Worm (Caenorhabditis elegans): ENCODE results near the gene comt-4.

DNA sequence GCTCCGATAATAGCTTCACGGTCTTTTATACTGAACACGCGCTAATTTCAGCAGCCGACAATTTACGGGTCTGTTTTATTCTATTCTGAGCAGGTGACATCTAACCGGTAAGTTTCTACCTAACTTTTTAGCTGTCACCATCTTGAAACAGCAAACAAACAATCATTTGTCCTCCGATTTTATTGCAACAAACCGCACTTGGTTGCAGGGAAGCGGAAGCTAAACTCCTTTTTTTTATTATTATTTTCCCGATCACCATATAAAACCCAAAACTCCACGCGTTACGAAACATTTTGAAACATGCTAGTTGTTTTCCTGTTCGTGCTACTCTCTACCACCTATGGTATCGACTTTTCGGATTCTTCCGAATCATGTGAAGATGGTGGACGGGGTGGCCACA lies 47.7 kb upstream of the comt-4 start, which contains the start of gene clec-208:
- TF ChIP-seq ama-1 (optimal IDR thresholded peaks at IDR 0.05) (no peak), flt-1 (GFP tag; IDR thresholded peaks at IDR 0.05) (no peak)
